Fruit fly (Drosophila melanogaster) whole organism, pupa: ENCODE data around the gene CG8112.
A peak's percentile ranks its signal among the peaks of the same experiment; 100 is the strongest.

Experiments
- CG10348 ChIP-seq: fragments of 200-800 bp; sonication (Bioruptor generic); IDR thresholded peaks from 2 replicates; pipeline ENCODE4 v1.3.6; 2022; ENCODE audit warnings: missing biosample characterization, missing genetic modification characterization
- CG12605 ChIP-seq: fragments of 200-800 bp; sonication (Bioruptor generic); IDR thresholded peaks from 2 replicates; pipeline ENCODE4 v1.3.6; 2022; ENCODE audit warnings: missing biosample characterization, missing genetic modification characterization
- CG13204 ChIP-seq: fragments of 200-800 bp; sonication (Bioruptor generic); optimal IDR thresholded peaks from 2 replicates; lab custom pipeline; 2018; ENCODE audit warnings: missing biosample characterization, mild to moderate bottlenecking, missing genetic modification characterization, moderate library complexity
- CG14655 ChIP-seq: fragments of 200-800 bp; sonication (Bioruptor generic); optimal IDR thresholded peaks from 3 replicates; lab custom pipeline; 2017; ENCODE audit warnings: mild to moderate bottlenecking, missing biosample characterization, missing genetic modification reagents, missing genetic modification characterization
- CG15710 ChIP-seq: fragments of 200-800 bp; sonication (Bioruptor generic); optimal IDR thresholded peaks from 2 replicates; lab custom pipeline; 2018; ENCODE audit warnings: missing biosample characterization, mild to moderate bottlenecking, missing genetic modification characterization, moderate library complexity
- CG17806 ChIP-seq: fragments of 200-800 bp; sonication (Bioruptor generic); optimal IDR thresholded peaks from 2 replicates; lab custom pipeline; 2018; ENCODE audit warnings: missing biosample characterization, mild to moderate bottlenecking, missing genetic modification characterization, moderate library complexity
- CG32121 ChIP-seq: fragments of 200-800 bp; sonication (Bioruptor generic); IDR thresholded peaks from 2 replicates; pipeline ENCODE4 v1.3.6; 2022; ENCODE audit warnings: missing biosample characterization, missing genetic modification characterization
- CG34367 ChIP-seq: fragments of 200-800 bp; sonication (Bioruptor generic); optimal IDR thresholded peaks from 2 replicates; lab custom pipeline; 2018; ENCODE audit warnings: missing biosample characterization, mild to moderate bottlenecking, missing genetic modification characterization
- CG4496 ChIP-seq: fragments of 200-800 bp; sonication (Bioruptor generic); IDR thresholded peaks from 3 replicates; pipeline ENCODE4 v1.3.6; 2022; ENCODE audit warnings: missing biosample characterization, missing genetic modification characterization
- CG8159 ChIP-seq: fragments of 200-800 bp; sonication (Bioruptor generic); optimal IDR thresholded peaks from 3 replicates; lab custom pipeline; 2018; ENCODE audit warnings: missing biosample characterization, mild to moderate bottlenecking, missing genetic modification characterization, moderate library complexity
- CG8301 ChIP-seq: fragments of 200-800 bp; sonication (Bioruptor generic); optimal IDR thresholded peaks from 2 replicates; lab custom pipeline; 2018; ENCODE audit warnings: missing biosample characterization, mild to moderate bottlenecking, missing genetic modification characterization
- CG9948 ChIP-seq: fragments of 200-800 bp; sonication (Bioruptor generic); optimal IDR thresholded peaks from 2 replicates; lab custom pipeline; 2018; ENCODE audit warnings: missing biosample characterization, mild to moderate bottlenecking, missing genetic modification characterization, moderate library complexity
- D1 ChIP-seq: fragments of 200-800 bp; sonication (Bioruptor generic); optimal IDR thresholded peaks from 2 replicates; lab custom pipeline; 2018; ENCODE audit warnings: missing biosample characterization, mild to moderate bottlenecking, missing genetic modification characterization, moderate library complexity
- EcR ChIP-seq: fragments of 200-800 bp; sonication (Bioruptor generic); optimal IDR thresholded peaks from 3 replicates; lab custom pipeline; 2019; ENCODE audit warnings: missing biosample characterization, missing genetic modification characterization, mild to moderate bottlenecking, moderate library complexity, missing genetic modification reagents
- Ets98B ChIP-seq: fragments of 200-800 bp; sonication (Bioruptor generic); IDR thresholded peaks from 2 replicates; pipeline ENCODE4 v1.3.6; 2022; ENCODE audit warnings: missing biosample characterization, missing genetic modification characterization
- Pif1A ChIP-seq: fragments of 200-800 bp; sonication (Bioruptor generic); optimal IDR thresholded peaks from 3 replicates; lab custom pipeline; 2016; ENCODE audit warnings: missing biosample characterization, missing genetic modification characterization
- Pif1B ChIP-seq: fragments of 200-800 bp; sonication (Bioruptor generic); optimal IDR thresholded peaks from 3 replicates; lab custom pipeline; 2016; ENCODE audit warnings: missing biosample characterization, missing genetic modification characterization
- Snoo ChIP-seq: fragments of 200-800 bp; sonication (Bioruptor generic); optimal IDR thresholded peaks from 3 replicates; lab custom pipeline; 2017; ENCODE audit warnings: missing biosample characterization, mild to moderate bottlenecking, missing genetic modification characterization, inconsistent platforms
- fd96Ca ChIP-seq: fragments of 200-800 bp; sonication (Bioruptor generic); IDR thresholded peaks from 3 replicates; pipeline ENCODE4 v1.3.6; 2022; ENCODE audit warnings: missing biosample characterization, missing genetic modification characterization
- gl ChIP-seq: fragments of 200-800 bp; sonication (Bioruptor generic); optimal IDR thresholded peaks from 2 replicates; lab custom pipeline; 2018; ENCODE audit warnings: missing biosample characterization, mild to moderate bottlenecking, missing genetic modification characterization
- rn ChIP-seq: fragments of 200-800 bp; sonication (Bioruptor generic); IDR thresholded peaks from 2 replicates; pipeline ENCODE4 v1.3.6; 2022; ENCODE audit warnings: missing biosample characterization, missing genetic modification characterization

The CG8112 gene

DNA sequence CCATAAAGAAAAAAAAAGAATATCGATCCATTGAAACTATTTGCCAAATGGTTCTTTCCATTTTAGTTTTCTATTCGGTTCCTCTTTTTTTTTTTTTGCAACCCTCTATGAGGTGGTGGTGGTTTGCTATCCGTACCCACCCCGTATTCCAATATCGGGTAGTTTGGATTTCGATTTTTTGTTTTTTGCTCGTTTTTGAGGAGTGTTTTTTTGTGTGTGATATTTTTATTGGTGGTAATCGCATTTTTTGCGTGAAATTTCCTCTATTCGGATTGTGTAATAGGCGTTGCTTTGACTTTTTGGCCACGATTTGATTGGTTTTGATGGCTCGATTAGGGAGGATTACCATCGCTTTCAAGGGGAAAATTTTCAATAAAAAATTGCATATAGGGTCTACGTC, 26.3 kb upstream of the CG8112 start:
- TF ChIP-seq D1 = no peak
- TF ChIP-seq gl = no peak
- no peak for TF ChIP-seq EcR
- TF ChIP-seq Pif1A = no peak
- no peak for TF ChIP-seq CG15710 (tag; lab: Kevin White, UChicago)
- no peak for TF ChIP-seq CG13204 (GFP tag; lab: Kevin White, UChicago)
- no peak for TF ChIP-seq CG32121
- TF ChIP-seq CG8159 = no peak
- TF ChIP-seq CG12605 (GFP tag; lab: Robert Waterston, UW) = no peak
- no peak for TF ChIP-seq CG17806 (tag; lab: Kevin White, UChicago)
- TF ChIP-seq fd96Ca (GFP tag; lab: Robert Waterston, UW) = no peak
- no peak for TF ChIP-seq CG14655 (GFP tag; lab: Kevin White, UChicago)
- no peak for TF ChIP-seq Pif1B
- no peak for TF ChIP-seq Ets98B
- TF ChIP-seq CG34367 (tag; lab: Kevin White, UChicago) = no peak

DNA sequence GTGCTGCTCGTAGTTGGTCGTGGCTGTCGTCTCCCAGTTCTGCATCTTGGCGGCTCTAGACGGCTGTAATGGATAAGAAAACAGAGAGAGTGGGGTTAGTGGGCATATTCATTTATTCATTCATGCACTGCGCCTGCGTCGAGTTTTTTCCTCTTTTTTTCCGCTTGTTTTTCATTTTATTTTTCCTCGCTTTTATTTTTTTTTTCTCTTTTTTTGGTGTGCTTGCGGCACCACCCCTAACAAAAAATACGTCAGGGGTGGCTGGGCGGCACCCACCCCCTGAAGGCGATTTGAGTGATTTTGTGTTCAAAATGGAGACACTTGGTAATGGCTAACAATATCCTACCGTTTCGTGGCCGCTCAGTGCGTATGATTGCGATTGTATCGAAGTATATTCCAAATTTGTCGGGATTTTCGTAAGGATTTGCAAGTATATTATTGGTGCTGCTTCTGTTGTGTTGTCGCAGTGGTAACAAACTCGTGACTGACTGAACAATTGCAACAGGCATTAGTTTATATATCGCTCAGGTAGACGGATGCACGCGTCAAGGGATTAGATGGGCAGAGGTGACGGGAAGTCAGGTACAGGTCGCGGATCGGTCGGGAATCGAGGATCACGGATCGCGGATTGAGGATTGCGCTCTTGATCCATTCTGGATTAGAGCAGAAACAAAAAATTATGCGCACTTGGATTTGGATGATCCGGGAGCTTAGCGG, 18.5 kb upstream of the CG8112 start:
- peak; percentile 86 for TF ChIP-seq CG13204 (GFP tag; lab: Kevin White, UChicago)
- peak; percentile 87 for TF ChIP-seq Pif1B
- peak; percentile 94; the same call in 1 of the 2 replicates for TF ChIP-seq CG32121
- TF ChIP-seq D1 = no peak
- TF ChIP-seq fd96Ca (GFP tag; lab: Robert Waterston, UW) = peak; percentile 94
- TF ChIP-seq Ets98B = peak; percentile 96
- TF ChIP-seq EcR = no peak
- TF ChIP-seq CG17806 (tag; lab: Kevin White, UChicago) = no peak
- TF ChIP-seq gl = peak; percentile 94
- peak; percentile 85 for TF ChIP-seq CG8159
- peak; percentile 99 for TF ChIP-seq CG12605 (GFP tag; lab: Robert Waterston, UW)
- TF ChIP-seq CG4496 (GFP tag; lab: Robert Waterston, UW) = peak; percentile 99; the same call in 2 of the 3 replicates
- TF ChIP-seq CG15710 (tag; lab: Kevin White, UChicago) = peak; percentile 79
- no peak for TF ChIP-seq CG9948 (tag; lab: Kevin White, UChicago)
- no peak for TF ChIP-seq CG10348
- TF ChIP-seq Pif1A = peak; percentile 92
- TF ChIP-seq CG14655 (GFP tag; lab: Kevin White, UChicago) = peak; percentile 83
- peak; percentile 84 for TF ChIP-seq CG34367 (tag; lab: Kevin White, UChicago)
- no peak for TF ChIP-seq CG8301 (tag; lab: Kevin White, UChicago)
- peak; percentile 84 for TF ChIP-seq rn (GFP tag; lab: Robert Waterston, UW)
- no peak for TF ChIP-seq Snoo

DNA sequence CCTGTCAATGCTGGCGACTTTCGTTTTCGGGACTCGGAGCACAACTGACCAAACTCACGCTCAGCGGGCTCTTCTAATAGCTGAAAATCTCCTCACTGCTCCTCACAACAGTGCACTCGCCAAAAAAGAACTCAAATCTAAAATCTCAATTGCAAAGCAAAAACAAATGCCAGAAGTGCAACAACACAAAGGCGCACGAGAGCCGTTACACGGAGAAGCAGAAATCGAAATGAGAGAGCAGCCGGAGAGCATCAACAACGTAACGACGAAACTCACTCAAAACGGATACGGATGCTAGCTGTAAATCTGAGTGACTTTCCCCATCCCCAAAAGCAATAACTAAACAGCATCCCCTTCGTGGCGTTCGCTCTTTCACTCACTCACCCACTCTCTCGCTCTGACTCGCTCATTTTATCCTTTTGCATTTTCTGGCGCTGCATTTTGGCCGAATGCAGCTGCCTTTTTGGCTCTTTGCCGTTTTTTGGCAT, 14.9 kb upstream of the CG8112 start, which contains the start of gene hb:
Gene hb (minus strand): TSS at position 51 of the 488 bp plus-strand sequence.
- TF ChIP-seq CG17806 (tag; lab: Kevin White, UChicago) (no peak), Snoo (no peak), rn (GFP tag; lab: Robert Waterston, UW) (no peak), CG15710 (tag; lab: Kevin White, UChicago) (no peak), CG8301 (tag; lab: Kevin White, UChicago) (no peak), EcR (no peak), Pif1A (no peak), CG12605 (GFP tag; lab: Robert Waterston, UW) (no peak; the same call in 1 of the 2 replicates), CG9948 (tag; lab: Kevin White, UChicago) (no peak)

DNA sequence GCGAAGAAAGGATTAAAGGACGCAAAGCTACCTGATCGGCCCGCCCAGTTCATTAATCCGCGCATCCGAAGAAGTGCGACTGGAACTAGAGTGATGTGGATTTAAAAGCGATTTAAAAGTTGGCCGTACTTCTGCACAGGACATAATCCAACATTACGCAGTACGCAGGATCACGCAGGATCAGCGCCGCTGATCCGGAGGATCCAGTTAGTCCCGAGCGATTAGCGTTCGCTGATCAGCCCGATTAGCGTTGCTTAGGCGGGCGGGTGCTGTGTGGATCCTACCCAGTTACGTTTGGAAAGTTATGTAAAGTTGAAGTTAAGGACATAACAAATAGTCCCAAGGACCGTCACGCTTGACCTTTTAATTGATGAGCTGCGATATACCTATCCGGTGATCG, 13.5 kb upstream of the CG8112 start:
- no peak for TF ChIP-seq D1
- no peak for TF ChIP-seq Ets98B
- no peak for TF ChIP-seq CG14655 (GFP tag; lab: Kevin White, UChicago)
- TF ChIP-seq CG4496 (GFP tag; lab: Robert Waterston, UW) = no peak
- TF ChIP-seq EcR = no peak
- no peak for TF ChIP-seq gl
- TF ChIP-seq CG8159 = no peak
- no peak for TF ChIP-seq CG17806 (tag; lab: Kevin White, UChicago)
- no peak for TF ChIP-seq Pif1A
- no peak for TF ChIP-seq CG34367 (tag; lab: Kevin White, UChicago)
- TF ChIP-seq CG15710 (tag; lab: Kevin White, UChicago) = no peak
- no peak for TF ChIP-seq CG9948 (tag; lab: Kevin White, UChicago)
- TF ChIP-seq CG12605 (GFP tag; lab: Robert Waterston, UW) = no peak
- TF ChIP-seq CG8301 (tag; lab: Kevin White, UChicago) = no peak
- TF ChIP-seq Pif1B = no peak
- no peak for TF ChIP-seq CG10348
- TF ChIP-seq CG13204 (GFP tag; lab: Kevin White, UChicago) = no peak

DNA sequence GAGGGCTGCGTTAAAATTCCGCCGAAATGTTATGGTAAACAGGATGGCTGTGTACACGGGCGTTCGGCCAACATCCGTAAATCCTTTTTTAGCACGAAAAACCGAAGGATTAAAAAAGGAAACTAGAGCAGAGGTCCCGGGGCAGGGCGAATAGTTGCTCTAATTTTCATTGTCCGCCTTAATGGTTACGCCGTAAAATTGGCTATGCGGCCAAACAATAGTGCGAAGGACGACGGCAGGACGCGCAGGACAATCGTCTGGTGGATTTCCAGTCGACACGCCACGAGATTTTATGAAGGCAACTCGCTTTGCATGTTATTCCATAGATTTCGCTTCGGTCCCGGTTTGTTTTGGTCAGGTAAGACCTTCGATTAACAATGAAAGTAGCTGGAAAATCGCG, 12.1 kb upstream of the CG8112 start:
- TF ChIP-seq CG9948 (tag; lab: Kevin White, UChicago) (no peak), Pif1A (no peak)

dm6 chr3R:8701197-8701596, 11.5 kb upstream of the CG8112 start:
- TF ChIP-seq D1 (no peak), CG15710 (tag; lab: Kevin White, UChicago) (no peak), CG9948 (tag; lab: Kevin White, UChicago) (no peak), rn (GFP tag; lab: Robert Waterston, UW) (no peak), Ets98B (no peak), Pif1B (no peak), CG34367 (tag; lab: Kevin White, UChicago) (no peak), CG4496 (GFP tag; lab: Robert Waterston, UW) (no peak), fd96Ca (GFP tag; lab: Robert Waterston, UW) (no peak), CG8159 (no peak), CG10348 (no peak), CG12605 (GFP tag; lab: Robert Waterston, UW) (no peak)
